Worm (Caenorhabditis elegans) whole organism, midembryonic: ENCODE data around the gene T24C12.1.

Experiments
- T22C8.4 ChIP-seq: fragments of 200-800 bp; sonication (Bioruptor generic); IDR thresholded peaks from 2 replicates; pipeline ENCODE4 v1.3.6; 2022; ENCODE audit warnings: missing genetic modification characterization, missing compliant biosample characterization
- cog-1 ChIP-seq: sonication (generic microtip); optimal IDR thresholded peaks from 2 replicates; lab custom pipeline; 2016; ENCODE audit warnings: missing genetic modification characterization, missing compliant biosample characterization
- flt-1 ChIP-seq: fragments of 200-800 bp; sonication (Bioruptor generic); IDR thresholded peaks from 2 replicates; pipeline ENCODE4 v1.3.6; 2022; ENCODE audit warnings: missing genetic modification characterization, missing compliant biosample characterization
- klf-2 ChIP-seq: fragments of 200-800 bp; sonication (Bioruptor generic); conservative IDR thresholded peaks from 2 replicates; pipeline ENCODE4 v1.3.6; 2022; ENCODE audit warnings: missing genetic modification reagents, missing genetic modification characterization, missing compliant biosample characterization
- med-1 ChIP-seq: sonication (generic microtip); optimal IDR thresholded peaks from 2 replicates; lab custom pipeline; 2017; ENCODE audit warnings: missing genetic modification characterization, mild to moderate bottlenecking, missing compliant biosample characterization, antibody characterized with exemption, missing genetic modification reagents; ENCODE audit not compliant: insufficient read depth
- tab-1 ChIP-seq: fragments of 200-800 bp; sonication (Bioruptor generic); IDR thresholded peaks from 2 replicates; pipeline ENCODE4 v1.3.6; 2022; ENCODE audit warnings: missing genetic modification characterization, missing compliant biosample characterization
- ztf-23 ChIP-seq: fragments of 200-800 bp; sonication (Bioruptor generic); IDR thresholded peaks from 2 replicates; pipeline ENCODE4 v1.3.6; 2022; ENCODE audit warnings: missing genetic modification reagents, missing genetic modification characterization, missing compliant biosample characterization
- ztf-29 ChIP-seq: fragments of 200-800 bp; sonication (Bioruptor generic); IDR thresholded peaks from 2 replicates; pipeline ENCODE4 v1.3.6; 2022; ENCODE audit warnings: missing genetic modification reagents, missing genetic modification characterization, missing compliant biosample characterization

DNA sequence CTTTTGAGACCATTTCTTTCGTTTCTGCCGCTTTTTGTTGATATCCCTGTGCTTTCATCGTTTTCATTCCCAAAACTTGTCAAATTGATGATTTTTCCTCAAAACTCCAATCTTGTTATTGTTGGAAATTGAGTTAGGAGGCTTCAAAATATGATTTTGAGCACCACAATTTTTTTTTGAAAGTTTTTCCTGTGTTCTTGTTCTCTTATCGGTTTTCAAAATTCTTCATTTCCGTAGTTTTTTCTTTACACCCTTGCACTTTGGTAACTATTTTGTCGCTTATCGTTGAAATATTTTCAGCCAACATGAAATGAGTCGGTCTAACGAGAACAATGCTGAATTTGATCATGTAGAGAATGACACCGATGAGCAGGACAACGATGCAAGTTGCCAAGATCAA, 18.7 kb upstream of the T24C12.1 start, which contains the start of gene F48B9.1:
- TF ChIP-seq cog-1 (tag; lab: Kevin White, UChicago) = no peak
- no peak for TF ChIP-seq klf-2
- TF ChIP-seq ztf-23 (GFP tag; lab: Robert Waterston, UW) = no peak
- TF ChIP-seq tab-1 = no peak
- TF ChIP-seq T22C8.4 (GFP tag; lab: Robert Waterston, UW) = no peak
- no peak for TF ChIP-seq flt-1 (GFP tag; lab: Robert Waterston, UW)
- TF ChIP-seq ztf-29 = no peak
- TF ChIP-seq med-1 (GFP tag; lab: Kevin White, UChicago) = no peak
